Worm (Caenorhabditis elegans) whole organism, L1 larva: Measurements from ENCODE around the gene wee-1.1.
A peak's percentile ranks its signal among the peaks of the same experiment; 100 is the strongest.

Experiments used
- aha-1 ChIP-seq: fragments of 150-350 bp; optimal IDR thresholded peaks from 2 replicates; lab custom pipeline; 2014; ENCODE audit warnings: missing biosample characterization, missing genetic modification characterization
- ama-1 ChIP-seq: fragments of 150-350 bp; optimal IDR thresholded peaks from 2 replicates; lab custom pipeline; 2014
- blmp-1 ChIP-seq: fragments of 150-350 bp; optimal IDR thresholded peaks from 2 replicates; lab custom pipeline; 2014; ENCODE audit warnings: missing biosample characterization, missing genetic modification characterization
- ceh-88 ChIP-seq: fragments of 200-800 bp; sonication (Bioruptor generic); IDR thresholded peaks from 2 replicates; pipeline ENCODE4 v1.3.6; 2022; ENCODE audit warnings: missing genetic modification characterization, missing compliant biosample characterization
- elt-2 ChIP-seq: sonication (generic microtip); optimal IDR thresholded peaks from 2 replicates; lab custom pipeline; 2016; ENCODE audit warnings: missing genetic modification characterization, mild to moderate bottlenecking, inconsistent platforms, missing compliant biosample characterization, missing genetic modification reagents
- ets-5 ChIP-seq: fragments of 200-800 bp; sonication (Bioruptor generic); IDR thresholded peaks from 2 replicates; pipeline ENCODE4 v1.3.6; 2022; ENCODE audit warnings: missing genetic modification characterization, missing compliant biosample characterization
- lin-15B ChIP-seq: fragments of 150-350 bp; sonication (generic microtip); optimal IDR thresholded peaks from 3 replicates; lab custom pipeline; 2014; ENCODE audit warnings: missing biosample characterization, missing genetic modification characterization
- lsy-2 ChIP-seq, 2 experiments: fragments of 150-350 bp; optimal IDR thresholded peaks; 2 replicates each; lab custom pipeline; 2014; ENCODE audit warnings: missing biosample characterization in 2 of 2, missing genetic modification characterization in 2 of 2
- mdl-1 ChIP-seq, 2 experiments: fragments of 150-350 bp; optimal IDR thresholded peaks; 2 replicates each; lab custom pipeline; 2014 to 2017; ENCODE audit warnings: missing biosample characterization in 2 of 2, missing genetic modification characterization in 2 of 2, inconsistent platforms in 1 of 2
- mep-1 ChIP-seq: fragments of 150-350 bp; optimal IDR thresholded peaks from 2 replicates; lab custom pipeline; 2014; ENCODE audit warnings: missing biosample characterization, missing genetic modification characterization
- nhr-12 ChIP-seq: sonication (generic microtip); optimal IDR thresholded peaks from 2 replicates; lab custom pipeline; 2017; ENCODE audit warnings: missing biosample characterization, missing genetic modification characterization
- nhr-71 ChIP-seq: sonication (generic microtip); optimal IDR thresholded peaks from 2 replicates; lab custom pipeline; 2016; ENCODE audit warnings: mild to moderate bottlenecking, missing genetic modification characterization, moderate library complexity, missing compliant biosample characterization
- snu-23 ChIP-seq: sonication (generic microtip); optimal IDR thresholded peaks from 2 replicates; lab custom pipeline; 2016; ENCODE audit warnings: missing genetic modification characterization, missing compliant biosample characterization
- unc-30 ChIP-seq: sonication (generic microtip); optimal IDR thresholded peaks from 2 replicates; lab custom pipeline; 2017; ENCODE audit warnings: missing biosample characterization, missing genetic modification characterization

ce11 chrII:9566045-9566444, 17.3 kb downstream of the wee-1.1 start:
- TF ChIP-seq ceh-88 (GFP tag; lab: Robert Waterston, UW) (no peak), ama-1 (lab: Kevin White, UChicago) (no peak), mdl-1 (tag; optimal IDR thresholded peaks at IDR 0.05; lab: Kevin White, UChicago) (peak in 1 of 2 experiments; percentile 13), lsy-2 (tag; optimal IDR thresholded peaks at IDR 0.05; lab: Kevin White, UChicago) (peak; percentile 6 to 53), lin-15B (tag; lab: Kevin White, UChicago) (no peak), snu-23 (peak; percentile 53), blmp-1 (tag; lab: Kevin White, UChicago) (no peak), unc-30 (tag; lab: Kevin White, UChicago) (no peak), nhr-71 (tag; lab: Kevin White, UChicago) (peak; percentile 55), ets-5 (GFP tag; lab: Robert Waterston, UW) (no peak), nhr-12 (tag; lab: Kevin White, UChicago) (no peak), aha-1 (tag; lab: Kevin White, UChicago) (no peak), elt-2 (no peak), mep-1 (tag; lab: Kevin White, UChicago) (peak; percentile 36)
